Fruit fly (Drosophila melanogaster) whole organism, embryonic: Measurements from ENCODE around the gene PolA1.

ENCODE experiments used
- Atf6 ChIP-seq: fragments of 200-800 bp; sonication (Bioruptor generic); IDR thresholded peaks from 2 replicates; pipeline ENCODE4 v1.3.6; 2022; ENCODE audit warnings: missing biosample characterization, missing genetic modification characterization
- CG10209 ChIP-seq: fragments of 200-800 bp; sonication (Bioruptor generic); optimal IDR thresholded peaks from 3 replicates; lab custom pipeline; 2017; ENCODE audit warnings: missing biosample characterization, mild to moderate bottlenecking, missing genetic modification characterization, missing genetic modification reagents
- CG1024 ChIP-seq: fragments of 200-800 bp; sonication (Bioruptor generic); IDR thresholded peaks from 2 replicates; pipeline ENCODE4 v1.3.6; 2022; ENCODE audit warnings: missing biosample characterization, missing genetic modification characterization
- CG14014 ChIP-seq: fragments of 200-800 bp; sonication (Bioruptor generic); IDR thresholded peaks from 2 replicates; pipeline ENCODE4 v1.3.6; 2022; ENCODE audit warnings: missing biosample characterization, missing genetic modification characterization
- CG14050 ChIP-seq: fragments of 200-800 bp; sonication (Bioruptor generic); IDR thresholded peaks from 3 replicates; pipeline ENCODE4 v1.3.6; 2022; ENCODE audit warnings: missing biosample characterization, missing genetic modification characterization
- CG15479 ChIP-seq: fragments of 200-800 bp; sonication (Bioruptor generic); optimal IDR thresholded peaks from 3 replicates; lab custom pipeline; 2019; ENCODE audit warnings: missing biosample characterization, mild to moderate bottlenecking, missing genetic modification characterization, moderate library complexity
- CG15514 ChIP-seq: fragments of 200-800 bp; sonication (Bioruptor generic); optimal IDR thresholded peaks from 3 replicates; lab custom pipeline; 2017; ENCODE audit warnings: missing biosample characterization, missing genetic modification characterization, mild to moderate bottlenecking, moderate library complexity, missing genetic modification reagents
- CG17568 ChIP-seq: fragments of 200-800 bp; sonication (Bioruptor generic); optimal IDR thresholded peaks from 2 replicates; lab custom pipeline; 2018; ENCODE audit warnings: missing biosample characterization, mild to moderate bottlenecking, missing genetic modification characterization, moderate library complexity
- CG18619 ChIP-seq: fragments of 200-800 bp; sonication (Bioruptor generic); optimal IDR thresholded peaks from 3 replicates; lab custom pipeline; 2017; ENCODE audit warnings: missing biosample characterization, mild to moderate bottlenecking, missing genetic modification characterization
- CG3281 ChIP-seq: fragments of 200-800 bp; sonication (Bioruptor generic); optimal IDR thresholded peaks from 3 replicates; lab custom pipeline; 2017; ENCODE audit warnings: missing biosample characterization, mild to moderate bottlenecking, missing genetic modification characterization
- CG34224 ChIP-seq: fragments of 200-800 bp; sonication (Bioruptor generic); IDR thresholded peaks from 3 replicates; pipeline ENCODE4 v1.3.6; 2022; ENCODE audit warnings: missing biosample characterization, missing genetic modification characterization; ENCODE audit not compliant: partially characterized antibody
- CG3995 ChIP-seq: fragments of 200-800 bp; sonication (Bioruptor generic); optimal IDR thresholded peaks from 3 replicates; lab custom pipeline; 2016; ENCODE audit warnings: missing biosample characterization, missing genetic modification characterization
- CG4820 ChIP-seq: fragments of 200-800 bp; sonication (Bioruptor generic); optimal IDR thresholded peaks from 3 replicates; lab custom pipeline; 2016; ENCODE audit warnings: missing biosample characterization, missing genetic modification characterization
- CG7839 ChIP-seq: fragments of 200-800 bp; sonication (Bioruptor generic); optimal IDR thresholded peaks from 3 replicates; lab custom pipeline; 2018; ENCODE audit warnings: missing biosample characterization, mild to moderate bottlenecking, missing genetic modification characterization, moderate library complexity
- CG8281 ChIP-seq: fragments of 200-800 bp; sonication (Bioruptor generic); optimal IDR thresholded peaks from 2 replicates; lab custom pipeline; 2018; ENCODE audit warnings: missing biosample characterization, mild to moderate bottlenecking, missing genetic modification characterization, moderate library complexity
- CG8924 ChIP-seq: fragments of 200-800 bp; optimal IDR thresholded peaks from 3 replicates; lab custom pipeline; 2019; ENCODE audit warnings: missing biosample characterization, mild to moderate bottlenecking, missing genetic modification characterization, moderate library complexity
- CG9727 ChIP-seq: fragments of 200-800 bp; sonication (Bioruptor generic); optimal IDR thresholded peaks from 3 replicates; lab custom pipeline; 2017; ENCODE audit warnings: missing biosample characterization, mild to moderate bottlenecking, missing genetic modification characterization
- D ChIP-seq, 2 experiments: fragments of 200-800 bp in 1 of 2; fragments of >200 bp in 1 of 2; sonication (Bioruptor generic) in 1 of 2; optimal IDR thresholded peaks; 2 replicates in 1 of 2; 3 replicates in 1 of 2; lab custom pipeline; 2017; ENCODE audit warnings: mild to moderate bottlenecking in 1 of 2, missing biosample characterization in 1 of 2, missing genetic modification characterization in 1 of 2, missing genetic modification reagents in 1 of 2
- D19A ChIP-seq: fragments of 200-800 bp; optimal IDR thresholded peaks from 3 replicates; lab custom pipeline; 2019; ENCODE audit warnings: missing biosample characterization, mild to moderate bottlenecking, missing genetic modification characterization, moderate library complexity
- Dad ChIP-seq: fragments of 200-800 bp; sonication (Bioruptor generic); optimal IDR thresholded peaks from 3 replicates; lab custom pipeline; 2016; ENCODE audit warnings: missing biosample characterization, missing genetic modification characterization
- Dll ChIP-seq: fragments of 200-800 bp; sonication (Bioruptor generic); IDR thresholded peaks from 4 replicates; pipeline ENCODE4 v1.3.6; 2022; ENCODE audit warnings: missing biosample characterization, missing genetic modification characterization; ENCODE audit not compliant: partially characterized antibody
- E2f2 ChIP-seq: fragments of 200-800 bp; sonication (Bioruptor generic); IDR thresholded peaks from 2 replicates; pipeline ENCODE4 v1.3.6; 2022; ENCODE audit warnings: missing biosample characterization, missing genetic modification characterization
- Hmr ChIP-seq: fragments of 200-800 bp; sonication (Bioruptor generic); optimal IDR thresholded peaks from 3 replicates; lab custom pipeline; 2017; ENCODE audit warnings: mild to moderate bottlenecking, missing biosample characterization, missing genetic modification reagents, missing genetic modification characterization
- Med ChIP-seq: fragments of 200-800 bp; sonication (Bioruptor generic); peaks from one replicate; lab custom pipeline; 2016; ENCODE audit warnings: missing biosample characterization, missing genetic modification characterization, mild to moderate bottlenecking, inconsistent platforms, moderate library complexity
- Nf-YC ChIP-seq: fragments of 200-800 bp; optimal IDR thresholded peaks from 3 replicates; lab custom pipeline; 2019; ENCODE audit warnings: missing biosample characterization, mild to moderate bottlenecking, missing genetic modification characterization, moderate library complexity
- PHDP ChIP-seq: fragments of 200-800 bp; sonication (Bioruptor generic); optimal IDR thresholded peaks from 3 replicates; lab custom pipeline; 2018; ENCODE audit warnings: missing biosample characterization, mild to moderate bottlenecking, missing genetic modification characterization, moderate library complexity
- Trl ChIP-seq, 3 experiments: fragments of >200 bp in 2 of 3; fragments of 200-800 bp in 1 of 3; sonication (Bioruptor generic) in 1 of 3; optimal IDR thresholded peaks; 2 replicates in 1 of 3; 3 replicates in 2 of 3; lab custom pipeline; 2016 to 2017; ENCODE audit warnings: missing biosample characterization in 1 of 3, missing genetic modification characterization in 1 of 3
- YL-1 ChIP-seq: fragments of 200-800 bp; sonication (Bioruptor generic); optimal IDR thresholded peaks from 3 replicates; lab custom pipeline; 2017; ENCODE audit warnings: missing biosample characterization, mild to moderate bottlenecking, missing genetic modification characterization
- chinmo ChIP-seq: fragments of 200-800 bp; sonication (Bioruptor generic); IDR thresholded peaks from 4 replicates; pipeline ENCODE4 v1.3.6; 2022; ENCODE audit warnings: missing biosample characterization, missing genetic modification characterization; ENCODE audit not compliant: partially characterized antibody
- chm ChIP-seq: fragments of 200-800 bp; sonication (Bioruptor generic); IDR thresholded peaks from 2 replicates; pipeline ENCODE4 v1.3.6; 2022; ENCODE audit warnings: missing biosample characterization, missing genetic modification characterization
- fd3F ChIP-seq: fragments of 200-800 bp; sonication (Bioruptor generic); optimal IDR thresholded peaks from 2 replicates; lab custom pipeline; 2018; ENCODE audit warnings: missing biosample characterization, mild to moderate bottlenecking, missing genetic modification characterization, moderate library complexity
- grau ChIP-seq: fragments of 200-800 bp; optimal IDR thresholded peaks from 3 replicates; lab custom pipeline; 2019; ENCODE audit warnings: missing biosample characterization, mild to moderate bottlenecking, missing genetic modification characterization, moderate library complexity
- lab ChIP-seq: fragments of 200-800 bp; sonication (Bioruptor generic); optimal IDR thresholded peaks from 3 replicates; lab custom pipeline; 2017; ENCODE audit warnings: missing biosample characterization, missing genetic modification characterization, mild to moderate bottlenecking, moderate library complexity, missing genetic modification reagents
- mirr ChIP-seq: fragments of 200-800 bp; sonication (Bioruptor generic); optimal IDR thresholded peaks from 3 replicates; lab custom pipeline; 2018; ENCODE audit warnings: missing biosample characterization, mild to moderate bottlenecking, missing genetic modification characterization
- pan ChIP-seq, 4 experiments: fragments of >200 bp in 3 of 4; fragments of 200-800 bp in 1 of 4; sonication (Bioruptor generic) in 1 of 4; optimal IDR thresholded peaks in 3 of 4; IDR thresholded peaks in 1 of 4; 2 replicates each; pipeline versions ENCODE4 v1.3.6 to Lab custom; 2017 to 2022; ENCODE audit warnings: missing biosample characterization in 2 of 4, missing genetic modification characterization in 2 of 4, mixed read lengths in 1 of 4
- prd ChIP-seq, 3 experiments: fragments of >200 bp in 2 of 3; fragments of 200-800 bp in 1 of 3; sonication (Bioruptor generic) in 1 of 3; optimal IDR thresholded peaks in 2 of 3; IDR thresholded peaks in 1 of 3; 2 replicates in 2 of 3; 3 replicates in 1 of 3; pipeline versions ENCODE4 v1.3.6 to Lab custom; 2017 to 2022; ENCODE audit warnings: missing biosample characterization in 1 of 3, missing genetic modification characterization in 1 of 3
- pros ChIP-seq: fragments of 200-800 bp; sonication (Bioruptor generic); optimal IDR thresholded peaks from 3 replicates; lab custom pipeline; 2019; ENCODE audit warnings: missing biosample characterization, mild to moderate bottlenecking, missing genetic modification characterization, moderate library complexity
- row ChIP-seq: fragments of 200-800 bp; sonication (Bioruptor generic); IDR thresholded peaks from 3 replicates; pipeline ENCODE4 v1.3.6; 2022; ENCODE audit warnings: missing biosample characterization, missing genetic modification characterization
- sd ChIP-seq: fragments of 200-800 bp; sonication (Bioruptor generic); optimal IDR thresholded peaks from 3 replicates; lab custom pipeline; 2018; ENCODE audit warnings: missing biosample characterization, mild to moderate bottlenecking, missing genetic modification characterization, moderate library complexity
- so ChIP-seq: fragments of 200-800 bp; sonication (Bioruptor generic); IDR thresholded peaks from 3 replicates; pipeline ENCODE4 v1.3.6; 2022; ENCODE audit warnings: missing biosample characterization, missing genetic modification characterization
- sqz ChIP-seq: fragments of 200-800 bp; sonication (Bioruptor generic); optimal IDR thresholded peaks from 3 replicates; lab custom pipeline; 2018; ENCODE audit warnings: missing biosample characterization, mild to moderate bottlenecking, missing genetic modification characterization
- stc ChIP-seq: fragments of 200-800 bp; sonication (Bioruptor generic); IDR thresholded peaks from 2 replicates; pipeline ENCODE4 v1.3.6; 2022; ENCODE audit warnings: missing biosample characterization, missing genetic modification characterization
- unpg ChIP-seq: fragments of 200-800 bp; sonication (Bioruptor generic); optimal IDR thresholded peaks from 3 replicates; lab custom pipeline; 2018; ENCODE audit warnings: missing biosample characterization, mild to moderate bottlenecking, missing genetic modification characterization, moderate library complexity
- vvl ChIP-seq: fragments of 200-800 bp; sonication (Bioruptor generic); IDR thresholded peaks from 2 replicates; pipeline ENCODE4 v1.3.6; 2022; ENCODE audit warnings: missing biosample characterization, missing genetic modification characterization

PolA1 gene

DNA sequence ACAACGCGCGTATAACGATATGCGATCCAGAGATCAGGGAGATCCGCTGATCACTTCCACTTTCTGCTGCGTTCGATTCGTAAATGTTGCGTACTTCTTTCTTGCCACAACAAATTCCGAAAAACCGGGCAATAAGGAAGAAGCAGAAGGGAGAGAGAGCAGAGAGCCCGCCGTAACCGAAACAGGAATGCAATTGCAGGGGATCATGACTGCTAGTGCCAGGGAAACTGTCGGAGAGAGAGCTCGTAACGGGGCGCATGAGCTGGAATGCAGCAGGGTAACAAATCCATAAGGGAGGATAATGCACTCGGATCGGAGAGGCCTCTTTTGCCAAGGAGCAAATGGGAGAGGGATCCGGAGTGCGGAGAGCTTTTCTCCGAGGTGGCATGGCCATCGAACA lies 33.1 kb downstream of the PolA1 start (continued):
- TF ChIP-seq pan (optimal IDR thresholded peaks at IDR 0.05; lab: Kevin White, UChicago) (no peak), pan (GFP tag; optimal IDR thresholded peaks at IDR 0.05 in 1 of 2, IDR thresholded peaks at IDR 0.05 in 1 of 2) (no peak), CG15479 (GFP tag; lab: Kevin White, UChicago) (peak; percentile 52), sd (peak; percentile 27), D (optimal IDR thresholded peaks at IDR 0.05; lab: Kevin White, UChicago) (peak; percentile 86), D (GFP tag; optimal IDR thresholded peaks at IDR 0.05; lab: Kevin White, UChicago) (no peak)
- TF ChIP-seq, all 482 proteins: peak for 19

DNA sequence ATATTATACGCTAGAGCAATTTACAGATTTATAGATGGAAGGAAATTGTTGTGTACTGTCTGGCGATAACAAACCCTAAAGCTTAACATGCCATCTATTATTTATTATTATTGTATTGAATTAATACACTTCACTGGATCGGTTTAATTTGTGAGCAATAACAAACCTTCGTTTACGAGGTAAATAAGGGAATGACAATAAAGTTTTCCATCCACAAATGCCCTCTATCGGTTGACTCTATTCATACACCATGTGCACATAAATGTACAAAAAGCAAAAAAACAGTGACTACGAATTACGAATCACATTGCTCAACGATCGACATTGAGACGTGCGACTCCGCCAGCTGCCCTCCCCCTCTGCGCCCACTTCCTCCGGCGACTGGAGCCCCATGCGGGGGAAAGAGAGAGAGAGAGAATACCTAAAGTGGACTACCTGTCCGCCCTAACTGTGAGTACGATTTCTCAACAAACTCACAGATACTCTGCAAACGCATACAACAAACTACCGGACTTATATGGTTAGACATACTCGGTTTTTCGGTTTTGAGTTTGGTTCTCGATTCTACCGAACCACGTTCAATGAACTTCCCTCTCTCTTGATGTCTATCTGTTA lies 34.6 kb downstream of the PolA1 start:
- TF ChIP-seq CG14050 (GFP tag; lab: Robert Waterston, UW) (0 out of 3 replicates have a peak, but pooled peaks have one; percentile 21), D19A (tag; lab: Kevin White, UChicago) (peak; percentile 96), CG9727 (GFP tag; lab: Kevin White, UChicago) (peak; percentile 18), mirr (GFP tag; lab: Kevin White, UChicago) (peak; percentile 10), prd (optimal IDR thresholded peaks at IDR 0.05; lab: Kevin White, UChicago) (no peak), prd (GFP tag; IDR thresholded peaks at IDR 0.05; lab: Robert Waterston, UW) (0 out of 3 replicates have a peak, but pooled peaks have one; percentile 14), chm (GFP tag; lab: Robert Waterston, UW) (0 out of 2 replicates have a peak, but pooled peaks have one; percentile 41), grau (tag; lab: Kevin White, UChicago) (peak; percentile 5), stc (GFP tag; lab: Robert Waterston, UW) (no peak), Trl (optimal IDR thresholded peaks at IDR 0.05; lab: Kevin White, UChicago) (peak; percentile 40 to 46), Trl (GFP tag; optimal IDR thresholded peaks at IDR 0.05; lab: Kevin White, UChicago) (no peak), vvl (0 out of 2 replicates have a peak, but pooled peaks have one; percentile 31), Atf6 (GFP tag; lab: Robert Waterston, UW) (peak; percentile 46; the same call in 1 of the 2 replicates), pros (GFP tag; lab: Kevin White, UChicago) (peak; percentile 57), chinmo (peak; percentile 91; the same call in 3 of the 4 replicates), E2f2 (peak; percentile 26; the same call in 1 of the 2 replicates), CG34224 (GFP tag; lab: Robert Waterston, UW) (peak; percentile 24; the same call in 1 of the 3 replicates), CG3281 (GFP tag; lab: Kevin White, UChicago) (peak; percentile 14), CG8924 (tag; lab: Kevin White, UChicago) (peak; percentile 30), CG1024 (no peak), Med (GFP tag; lab: Kevin White, UChicago) (peak; percentile 78), CG8281 (peak; percentile 24), Hmr (GFP tag; lab: Kevin White, UChicago) (peak; percentile 24), CG18619 (GFP tag; lab: Kevin White, UChicago) (no peak), row (GFP tag; lab: Robert Waterston, UW) (peak; percentile 23; the same call in 1 of the 3 replicates), CG7839 (tag; lab: Kevin White, UChicago) (peak; percentile 11), Nf-YC (tag; lab: Kevin White, UChicago) (peak; percentile 29), CG3995 (peak; percentile 22), fd3F (GFP tag; lab: Kevin White, UChicago) (peak; percentile 38), lab (GFP tag; lab: Kevin White, UChicago) (peak; percentile 30), Dad (GFP tag; lab: Kevin White, UChicago) (no peak), sqz (GFP tag; lab: Kevin White, UChicago) (peak; percentile 71), so (GFP tag; lab: Robert Waterston, UW) (peak; percentile 46; the same call in 1 of the 3 replicates), CG17568 (GFP tag; lab: Kevin White, UChicago) (peak; percentile 26), CG4820 (GFP tag; lab: Kevin White, UChicago) (no peak), CG14014 (GFP tag; lab: Robert Waterston, UW) (peak; percentile 33; the same call in 1 of the 2 replicates), CG15514 (GFP tag; lab: Kevin White, UChicago) (peak; percentile 5), YL-1 (GFP tag; lab: Kevin White, UChicago) (peak; percentile 1), CG10209 (peak; percentile 18), PHDP (tag; lab: Kevin White, UChicago) (peak; percentile 36), Dll (GFP tag; lab: Robert Waterston, UW) (no peak), unpg (peak; percentile 2)
